Worm (Caenorhabditis elegans) whole organism, L2 larva: ENCODE results near the gene T05H4.11.

Experiments used
- crh-2 ChIP-seq: sonication (generic microtip); optimal IDR thresholded peaks from 2 replicates; lab custom pipeline; 2017; ENCODE audit warnings: missing biosample characterization, missing genetic modification characterization
- egl-27 ChIP-seq: sonication (generic microtip); optimal IDR thresholded peaks from 3 replicates; lab custom pipeline; 2017; ENCODE audit warnings: missing biosample characterization, missing genetic modification reagents, missing genetic modification characterization
- elt-3 ChIP-seq: sonication (generic microtip); optimal IDR thresholded peaks from 2 replicates; lab custom pipeline; 2017; ENCODE audit warnings: missing biosample characterization, missing genetic modification characterization
- lsy-2 ChIP-seq, 2 experiments: fragments of 150-350 bp in 1 of 2; sonication (generic microtip) in 1 of 2; optimal IDR thresholded peaks; 2 replicates each; lab custom pipeline; 2014 to 2017; ENCODE audit warnings: missing biosample characterization in 2 of 2, missing genetic modification characterization in 2 of 2
- mab-5 ChIP-seq: fragments of 150-350 bp; optimal IDR thresholded peaks from 2 replicates; lab custom pipeline; 2014; ENCODE audit warnings: missing biosample characterization, missing genetic modification characterization
- nhr-129 ChIP-seq: fragments of 150-350 bp; optimal IDR thresholded peaks from 2 replicates; lab custom pipeline; 2014; ENCODE audit warnings: missing biosample characterization, missing genetic modification characterization
- nhr-77 ChIP-seq: fragments of 150-350 bp; optimal IDR thresholded peaks from 2 replicates; lab custom pipeline; 2014; ENCODE audit warnings: missing biosample characterization, missing genetic modification characterization
- peb-1 ChIP-seq: fragments of 150-350 bp; optimal IDR thresholded peaks from 2 replicates; lab custom pipeline; 2014; ENCODE audit warnings: missing biosample characterization, missing genetic modification characterization
- skn-1 ChIP-seq: sonication (generic microtip); optimal IDR thresholded peaks from 2 replicates; lab custom pipeline; 2017; ENCODE audit warnings: missing biosample characterization, missing genetic modification characterization
- sma-3 ChIP-seq: sonication (generic microtip); optimal IDR thresholded peaks from 2 replicates; lab custom pipeline; 2016; ENCODE audit warnings: missing genetic modification reagents, missing genetic modification characterization, missing compliant biosample characterization
- ztf-1 ChIP-seq: fragments of 200-800 bp; sonication (Bioruptor generic); conservative IDR thresholded peaks from 2 replicates; pipeline ENCODE4 v1.3.6; 2022; ENCODE audit warnings: missing genetic modification characterization, missing compliant biosample characterization

The T05H4.11 gene

ce11 chrV:6374844-6375243, 51.2 kb downstream of the T05H4.11 start, which contains the start of gene F13H6.5:
Gene F13H6.5, minus strand, starts transcription at chrV:6374944.
- TF ChIP-seq peb-1 (tag; lab: Kevin White, UChicago) (no peak), ztf-1 (GFP tag; lab: Robert Waterston, UW) (no peak), crh-2 (tag; lab: Kevin White, UChicago) (no peak), egl-27 (tag; lab: Kevin White, UChicago) (no peak), mab-5 (tag; lab: Kevin White, UChicago) (no peak), lsy-2 (tag; optimal IDR thresholded peaks at IDR 0.05; lab: Kevin White, UChicago) (no peak), elt-3 (tag; lab: Kevin White, UChicago) (no peak), nhr-77 (tag; lab: Kevin White, UChicago) (no peak), sma-3 (GFP tag; lab: Kevin White, UChicago) (no peak), nhr-129 (tag; lab: Kevin White, UChicago) (no peak), skn-1 (tag; lab: Kevin White, UChicago) (no peak)
- TF ChIP-seq, all 48 proteins: peak for 0
